Worm (Caenorhabditis elegans) whole organism, mixed stage, embryonic: ENCODE measurements around the gene F58H1.7.

ENCODE experiments used
- M03D4.4 ChIP-seq: sonication (generic microtip); optimal IDR thresholded peaks from 2 replicates; lab custom pipeline; 2017; ENCODE audit warnings: mild to moderate bottlenecking, missing genetic modification characterization, missing compliant biosample characterization
- blmp-1 ChIP-seq: fragments of 150-350 bp; optimal IDR thresholded peaks from 2 replicates; lab custom pipeline; 2014; ENCODE audit warnings: missing biosample characterization, missing genetic modification characterization
- ceh-39 ChIP-seq: fragments of 150-350 bp; optimal IDR thresholded peaks from 2 replicates; lab custom pipeline; 2014; ENCODE audit warnings: missing biosample characterization, missing genetic modification characterization
- ceh-43 ChIP-seq: fragments of 200-800 bp; sonication (Bioruptor generic); optimal IDR thresholded peaks from 2 replicates; lab custom pipeline; 2018; ENCODE audit warnings: mild to moderate bottlenecking, missing genetic modification characterization, moderate library complexity, missing compliant biosample characterization
- ceh-83 ChIP-seq: fragments of 200-800 bp; sonication (Bioruptor generic); optimal IDR thresholded peaks from 2 replicates; lab custom pipeline; 2018; ENCODE audit warnings: mild to moderate bottlenecking, missing genetic modification characterization, missing compliant biosample characterization
- ces-1 ChIP-seq: fragments of 150-350 bp; optimal IDR thresholded peaks from 2 replicates; lab custom pipeline; 2014; ENCODE audit warnings: missing biosample characterization, missing genetic modification reagents, missing genetic modification characterization
- cnd-1 ChIP-seq: fragments of 200-800 bp; sonication (Bioruptor generic); optimal IDR thresholded peaks from 2 replicates; lab custom pipeline; 2018; ENCODE audit warnings: mild to moderate bottlenecking, missing genetic modification characterization, missing compliant biosample characterization
- drap-1 ChIP-seq: fragments of 200-800 bp; sonication (Bioruptor generic); optimal IDR thresholded peaks from 3 replicates; lab custom pipeline; 2018; ENCODE audit warnings: mild to moderate bottlenecking, missing genetic modification characterization, missing compliant biosample characterization
- elt-3 ChIP-seq: fragments of 150-350 bp; optimal IDR thresholded peaks from 2 replicates; lab custom pipeline; 2014; ENCODE audit warnings: missing biosample characterization, missing genetic modification characterization
- flh-1 ChIP-seq: fragments of 200-800 bp; sonication (Bioruptor generic); optimal IDR thresholded peaks from 2 replicates; lab custom pipeline; 2018; ENCODE audit warnings: mild to moderate bottlenecking, missing genetic modification characterization, moderate library complexity, missing compliant biosample characterization
- hlh-1 ChIP-seq: fragments of 150-350 bp; optimal IDR thresholded peaks from 2 replicates; lab custom pipeline; 2014; ENCODE audit warnings: missing biosample characterization, missing genetic modification reagents, missing genetic modification characterization
- lin-32 ChIP-seq: fragments of 200-800 bp; sonication (Bioruptor generic); optimal IDR thresholded peaks from 2 replicates; lab custom pipeline; 2018; ENCODE audit warnings: mild to moderate bottlenecking, missing genetic modification characterization, missing compliant biosample characterization
- lsy-2 ChIP-seq: fragments of 150-350 bp; optimal IDR thresholded peaks from 2 replicates; lab custom pipeline; 2014; ENCODE audit warnings: missing biosample characterization, missing genetic modification characterization
- mep-1 ChIP-seq: fragments of 150-350 bp; optimal IDR thresholded peaks from 2 replicates; lab custom pipeline; 2017; ENCODE audit warnings: missing biosample characterization, missing genetic modification reagents, missing genetic modification characterization, inconsistent platforms
- mls-2 ChIP-seq: sonication (generic microtip); optimal IDR thresholded peaks from 2 replicates; lab custom pipeline; 2016; ENCODE audit warnings: mild to moderate bottlenecking, missing genetic modification characterization, moderate library complexity, missing compliant biosample characterization
- nhr-12 ChIP-seq: fragments of 150-350 bp; optimal IDR thresholded peaks from 2 replicates; lab custom pipeline; 2014; ENCODE audit warnings: missing biosample characterization, missing genetic modification characterization
- nhr-2 ChIP-seq: fragments of 150-350 bp; optimal IDR thresholded peaks from 2 replicates; lab custom pipeline; 2014; ENCODE audit warnings: missing biosample characterization, missing genetic modification characterization
- nhr-237 ChIP-seq: fragments of 150-350 bp; optimal IDR thresholded peaks from 2 replicates; lab custom pipeline; 2014; ENCODE audit warnings: missing biosample characterization, missing genetic modification characterization
- nhr-28 ChIP-seq: fragments of 150-350 bp; optimal IDR thresholded peaks from 2 replicates; lab custom pipeline; 2014; ENCODE audit warnings: missing biosample characterization, missing genetic modification characterization
- nhr-76 ChIP-seq: sonication (generic microtip); optimal IDR thresholded peaks from 2 replicates; lab custom pipeline; 2017; ENCODE audit warnings: missing biosample characterization, missing genetic modification characterization
- pha-4 ChIP-seq: fragments of 150-350 bp; optimal IDR thresholded peaks from 2 replicates; lab custom pipeline; 2018; ENCODE audit warnings: missing biosample characterization, missing genetic modification reagents, missing genetic modification characterization
- sem-2 ChIP-seq: fragments of 200-800 bp; sonication (Bioruptor generic); optimal IDR thresholded peaks from 2 replicates; lab custom pipeline; 2018; ENCODE audit warnings: mild to moderate bottlenecking, missing genetic modification characterization, missing compliant biosample characterization
- snpc-4 ChIP-seq: fragments of 150-350 bp; optimal IDR thresholded peaks from 2 replicates; lab custom pipeline; 2014; ENCODE audit warnings: missing biosample characterization, missing genetic modification characterization
- sptf-1 ChIP-seq: sonication (generic microtip); optimal IDR thresholded peaks from 2 replicates; lab custom pipeline; 2017; ENCODE audit warnings: mild to moderate bottlenecking, missing genetic modification characterization, moderate library complexity, missing compliant biosample characterization
- unc-120 ChIP-seq: sonication (generic microtip); optimal IDR thresholded peaks from 2 replicates; lab custom pipeline; 2017; ENCODE audit warnings: missing genetic modification characterization, missing compliant biosample characterization; ENCODE audit not compliant: poor library complexity, severe bottlenecking
- unc-39 ChIP-seq: fragments of 150-350 bp; optimal IDR thresholded peaks from 2 replicates; lab custom pipeline; 2014; ENCODE audit warnings: missing biosample characterization, missing genetic modification characterization
- unc-62 ChIP-seq: fragments of 150-350 bp; optimal IDR thresholded peaks from 2 replicates; lab custom pipeline; 2014; ENCODE audit warnings: missing biosample characterization, missing genetic modification reagents, missing genetic modification characterization
- zip-8 ChIP-seq: fragments of 150-350 bp; optimal IDR thresholded peaks from 2 replicates; lab custom pipeline; 2014; ENCODE audit warnings: missing biosample characterization, missing genetic modification characterization
- ztf-11 ChIP-seq: fragments of 150-350 bp; optimal IDR thresholded peaks from 2 replicates; lab custom pipeline; 2014; ENCODE audit warnings: missing biosample characterization, missing genetic modification characterization

F58H1.7 gene

DNA sequence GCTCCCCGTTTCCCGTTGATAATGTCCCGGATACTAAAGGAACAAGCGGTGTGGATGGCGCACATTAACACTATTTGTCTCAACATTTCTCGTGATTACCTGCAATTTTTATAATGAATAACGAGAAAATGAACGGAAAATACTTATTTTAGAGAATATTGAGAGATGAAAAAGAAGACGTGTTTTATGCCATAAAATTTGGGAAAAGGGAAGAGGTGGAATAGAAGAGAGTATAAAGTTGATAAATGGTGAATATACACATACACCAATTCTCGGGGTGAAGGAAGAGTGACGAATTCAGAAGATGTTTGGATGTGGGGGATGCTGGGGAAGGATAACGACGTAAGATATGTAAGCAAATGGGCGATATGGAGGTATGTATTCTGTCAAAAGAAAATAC lies at the start of gene F58H1.7:
Gene F58H1.7, minus strand, starts transcription at position 101 of the 400 bp plus-strand sequence.
- no peak for TF ChIP-seq sptf-1 (tag; lab: Kevin White, UChicago)
- no peak for TF ChIP-seq mep-1 (tag; lab: Kevin White, UChicago)
- TF ChIP-seq ces-1 (GFP tag; lab: Kevin White, UChicago) = no peak

DNA sequence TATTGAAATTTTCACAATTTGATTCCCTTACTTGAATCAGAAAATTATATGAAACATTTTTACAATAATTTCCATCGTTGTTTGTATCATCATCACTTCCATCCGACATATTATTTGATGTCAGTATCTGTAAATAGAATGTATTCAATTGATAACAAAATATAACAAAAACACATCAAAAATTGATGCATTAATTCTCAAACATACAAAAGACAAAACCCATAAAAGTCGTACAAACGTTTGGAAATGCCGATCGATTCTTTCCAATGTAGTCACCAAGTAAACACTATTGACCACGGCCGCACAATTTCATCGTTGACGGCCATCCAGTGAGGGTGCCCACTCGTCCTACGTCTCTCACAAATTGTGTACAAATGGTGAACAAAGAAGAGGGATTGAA lies 48.7 kb upstream of the F58H1.7 start, which contains the start of gene add-2:
Gene add-2, minus strand, starts transcription at position 109 of the 400 bp plus-strand sequence.
- no peak for TF ChIP-seq flh-1
- TF ChIP-seq mep-1 (tag; lab: Kevin White, UChicago) = no peak
- no peak for TF ChIP-seq ceh-39 (tag; lab: Kevin White, UChicago)
- no peak for TF ChIP-seq M03D4.4
- TF ChIP-seq snpc-4 (tag; lab: Kevin White, UChicago) = no peak
- TF ChIP-seq ztf-11 = no peak
- no peak for TF ChIP-seq elt-3 (tag; lab: Kevin White, UChicago)
- no peak for TF ChIP-seq mls-2 (tag; lab: Kevin White, UChicago)
- no peak for TF ChIP-seq pha-4
- TF ChIP-seq, all 35 proteins: peak for 0

- no peak for TF ChIP-seq lin-32 (GFP tag; lab: Kevin White, UChicago)
- no peak for TF ChIP-seq unc-62
- TF ChIP-seq nhr-237 (tag; lab: Kevin White, UChicago) = no peak
- TF ChIP-seq pha-4 = no peak
- no peak for TF ChIP-seq nhr-12
- TF ChIP-seq blmp-1 (tag; lab: Kevin White, UChicago) = peak; percentile 36
- TF ChIP-seq nhr-28 (tag; lab: Kevin White, UChicago) = no peak
- no peak for TF ChIP-seq nhr-76 (tag; lab: Kevin White, UChicago)
These were observed 47.1 kb upstream of the F58H1.7 start for ce11 chrV:12011686-12012085.

DNA sequence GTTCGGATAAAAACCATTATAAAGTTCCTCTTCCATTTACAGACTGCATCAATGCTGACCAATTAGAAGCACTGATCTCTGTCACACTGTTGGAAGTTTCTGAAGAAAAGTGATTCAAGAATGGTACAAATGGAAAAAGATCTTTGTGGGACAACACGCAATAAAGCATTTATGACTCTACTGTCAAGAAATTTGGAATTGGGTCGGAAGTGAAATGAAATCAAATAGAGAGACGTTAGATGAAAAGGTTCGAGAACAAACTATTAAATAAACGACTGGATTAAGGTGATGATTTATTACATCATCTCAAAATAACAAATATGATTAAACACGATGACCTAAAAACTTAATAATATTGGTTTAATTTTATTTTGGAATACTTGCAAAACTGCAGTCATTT lies 41.9 kb upstream of the F58H1.7 start, which contains the start of gene F57F5.3:
Gene F57F5.3, minus strand, starts transcription at position 101 of the 400 bp plus-strand sequence.
- TF ChIP-seq pha-4 = no peak
- TF ChIP-seq sptf-1 (tag; lab: Kevin White, UChicago) = no peak
- no peak for TF ChIP-seq drap-1 (GFP tag; lab: Kevin White, UChicago)
- no peak for TF ChIP-seq ztf-11
- no peak for TF ChIP-seq cnd-1 (tag; lab: Kevin White, UChicago)
- TF ChIP-seq ceh-43 (GFP tag; lab: Kevin White, UChicago) = no peak
- TF ChIP-seq hlh-1 = no peak

- no peak for TF ChIP-seq pha-4
- TF ChIP-seq drap-1 (GFP tag; lab: Kevin White, UChicago) = no peak
- TF ChIP-seq unc-120 (tag; lab: Kevin White, UChicago) = no peak
- TF ChIP-seq nhr-237 (tag; lab: Kevin White, UChicago) = no peak
- no peak for TF ChIP-seq mls-2 (tag; lab: Kevin White, UChicago)
- no peak for TF ChIP-seq blmp-1 (tag; lab: Kevin White, UChicago)
- TF ChIP-seq sem-2 (GFP tag; lab: Kevin White, UChicago) = no peak
- no peak for TF ChIP-seq unc-39
- no peak for TF ChIP-seq zip-8 (tag; lab: Kevin White, UChicago)
- no peak for TF ChIP-seq nhr-2 (tag; lab: Kevin White, UChicago)
These were observed 39.9 kb upstream of the F58H1.7 start for ce11 chrV:12004501-12004940.

ce11 chrV:12002866-12003485 lies 38.4 kb upstream of the F58H1.7 start, which contains the start of gene cpr-9:
Gene cpr-9, plus strand, starts transcription at chrV:12003053.
- no peak for TF ChIP-seq mls-2 (tag; lab: Kevin White, UChicago)
- no peak for TF ChIP-seq hlh-1
- TF ChIP-seq ceh-39 (tag; lab: Kevin White, UChicago) = no peak
- TF ChIP-seq drap-1 (GFP tag; lab: Kevin White, UChicago) = no peak
- no peak for TF ChIP-seq nhr-237 (tag; lab: Kevin White, UChicago)
- TF ChIP-seq lin-32 (GFP tag; lab: Kevin White, UChicago) = no peak
- TF ChIP-seq snpc-4 (tag; lab: Kevin White, UChicago) = no peak
- no peak for TF ChIP-seq nhr-76 (tag; lab: Kevin White, UChicago)
- no peak for TF ChIP-seq ceh-83 (GFP tag; lab: Kevin White, UChicago)
- no peak for TF ChIP-seq unc-39
- no peak for TF ChIP-seq pha-4
- TF ChIP-seq nhr-28 (tag; lab: Kevin White, UChicago) = no peak
- TF ChIP-seq ces-1 (GFP tag; lab: Kevin White, UChicago) = no peak
- TF ChIP-seq lsy-2 (tag; lab: Kevin White, UChicago) = no peak
